Fruit fly (Drosophila melanogaster) whole organism, pupa: ENCODE measurements around the gene CG12012.

Experiments used
- CG10348 ChIP-seq: fragments of 200-800 bp; sonication (Bioruptor generic); IDR thresholded peaks from 2 replicates; pipeline ENCODE4 v1.3.6; 2022; ENCODE audit warnings: missing biosample characterization, missing genetic modification characterization
- CG12605 ChIP-seq: fragments of 200-800 bp; sonication (Bioruptor generic); IDR thresholded peaks from 2 replicates; pipeline ENCODE4 v1.3.6; 2022; ENCODE audit warnings: missing biosample characterization, missing genetic modification characterization
- CG14655 ChIP-seq: fragments of 200-800 bp; sonication (Bioruptor generic); optimal IDR thresholded peaks from 3 replicates; lab custom pipeline; 2017; ENCODE audit warnings: mild to moderate bottlenecking, missing biosample characterization, missing genetic modification reagents, missing genetic modification characterization
- CG17806 ChIP-seq: fragments of 200-800 bp; sonication (Bioruptor generic); optimal IDR thresholded peaks from 2 replicates; lab custom pipeline; 2018; ENCODE audit warnings: missing biosample characterization, mild to moderate bottlenecking, missing genetic modification characterization, moderate library complexity
- CG32121 ChIP-seq: fragments of 200-800 bp; sonication (Bioruptor generic); IDR thresholded peaks from 2 replicates; pipeline ENCODE4 v1.3.6; 2022; ENCODE audit warnings: missing biosample characterization, missing genetic modification characterization
- CG4496 ChIP-seq: fragments of 200-800 bp; sonication (Bioruptor generic); IDR thresholded peaks from 3 replicates; pipeline ENCODE4 v1.3.6; 2022; ENCODE audit warnings: missing biosample characterization, missing genetic modification characterization
- CG8301 ChIP-seq: fragments of 200-800 bp; sonication (Bioruptor generic); optimal IDR thresholded peaks from 2 replicates; lab custom pipeline; 2018; ENCODE audit warnings: missing biosample characterization, mild to moderate bottlenecking, missing genetic modification characterization
- D1 ChIP-seq: fragments of 200-800 bp; sonication (Bioruptor generic); optimal IDR thresholded peaks from 2 replicates; lab custom pipeline; 2018; ENCODE audit warnings: missing biosample characterization, mild to moderate bottlenecking, missing genetic modification characterization, moderate library complexity
- EcR ChIP-seq: fragments of 200-800 bp; sonication (Bioruptor generic); optimal IDR thresholded peaks from 3 replicates; lab custom pipeline; 2019; ENCODE audit warnings: missing biosample characterization, missing genetic modification characterization, mild to moderate bottlenecking, moderate library complexity, missing genetic modification reagents
- Snoo ChIP-seq: fragments of 200-800 bp; sonication (Bioruptor generic); optimal IDR thresholded peaks from 3 replicates; lab custom pipeline; 2017; ENCODE audit warnings: missing biosample characterization, mild to moderate bottlenecking, missing genetic modification characterization, inconsistent platforms
- gl ChIP-seq: fragments of 200-800 bp; sonication (Bioruptor generic); optimal IDR thresholded peaks from 2 replicates; lab custom pipeline; 2018; ENCODE audit warnings: missing biosample characterization, mild to moderate bottlenecking, missing genetic modification characterization
- rn ChIP-seq: fragments of 200-800 bp; sonication (Bioruptor generic); IDR thresholded peaks from 2 replicates; pipeline ENCODE4 v1.3.6; 2022; ENCODE audit warnings: missing biosample characterization, missing genetic modification characterization

DNA sequence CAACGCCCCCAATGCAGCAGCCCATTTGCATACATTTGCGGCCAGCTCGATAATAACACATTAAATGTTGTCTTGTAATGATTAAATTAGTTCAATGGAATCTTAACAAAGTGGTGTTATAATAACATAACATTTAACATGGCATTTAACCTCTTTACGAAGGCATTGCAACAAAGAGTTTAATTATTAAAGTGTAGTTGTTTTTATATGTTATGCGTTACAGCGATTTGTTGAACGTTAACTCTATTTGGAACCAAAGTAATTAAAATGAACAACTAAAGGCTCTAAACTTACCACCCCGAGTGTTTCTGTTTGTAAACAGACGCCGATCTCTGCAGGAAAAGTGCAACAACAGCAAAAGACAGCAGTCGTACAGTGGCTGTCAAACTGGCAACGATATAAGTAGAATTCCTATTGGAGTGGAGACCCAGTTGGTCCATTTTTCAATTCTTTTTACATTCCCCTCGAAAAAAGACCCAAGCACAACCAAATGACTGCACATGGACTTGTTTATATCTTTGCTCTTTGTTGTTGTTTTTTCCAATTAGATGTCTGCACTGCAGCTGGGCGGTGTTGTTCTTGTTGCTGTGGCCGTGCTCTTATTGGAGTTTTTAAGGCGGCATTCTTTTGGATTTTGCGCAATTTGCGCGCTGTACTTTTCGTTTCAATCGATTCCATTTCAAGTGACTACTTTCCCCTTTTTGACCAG lies 37.5 kb upstream of the CG12012 start:
- peak; percentile 78 for TF ChIP-seq CG17806 (tag; lab: Kevin White, UChicago)
- no peak for TF ChIP-seq EcR (GFP tag; lab: Kevin White, UChicago)
- TF ChIP-seq rn: no peak
- peak; percentile 89 for TF ChIP-seq CG14655
- peak; percentile 66 for TF ChIP-seq CG12605 (GFP tag; lab: Robert Waterston, UW)
- peak; percentile 83 for TF ChIP-seq CG8301 (tag; lab: Kevin White, UChicago)
- peak; percentile 55 for TF ChIP-seq CG32121 (GFP tag; lab: Robert Waterston, UW)
- TF ChIP-seq gl: peak; percentile 53
- no peak for TF ChIP-seq D1
- TF ChIP-seq Snoo (tag; lab: Kevin White, UChicago): no peak
- TF ChIP-seq CG4496 (GFP tag; lab: Robert Waterston, UW): peak; percentile 33; the same call in 1 of the 3 replicates
- no peak for TF ChIP-seq CG10348 (GFP tag; lab: Robert Waterston, UW)
